Worm (Caenorhabditis elegans) whole organism, L2 larva: ENCODE measurements around the gene K08D12.8.

ENCODE experiments used
- lin-39 ChIP-seq: fragments of 150-350 bp; optimal IDR thresholded peaks from 2 replicates; lab custom pipeline; 2014; ENCODE audit warnings: missing biosample characterization, missing genetic modification reagents, missing genetic modification characterization
- nhr-11 ChIP-seq: fragments of 150-350 bp; optimal IDR thresholded peaks from 2 replicates; lab custom pipeline; 2014; ENCODE audit warnings: missing biosample characterization, missing genetic modification characterization

DNA sequence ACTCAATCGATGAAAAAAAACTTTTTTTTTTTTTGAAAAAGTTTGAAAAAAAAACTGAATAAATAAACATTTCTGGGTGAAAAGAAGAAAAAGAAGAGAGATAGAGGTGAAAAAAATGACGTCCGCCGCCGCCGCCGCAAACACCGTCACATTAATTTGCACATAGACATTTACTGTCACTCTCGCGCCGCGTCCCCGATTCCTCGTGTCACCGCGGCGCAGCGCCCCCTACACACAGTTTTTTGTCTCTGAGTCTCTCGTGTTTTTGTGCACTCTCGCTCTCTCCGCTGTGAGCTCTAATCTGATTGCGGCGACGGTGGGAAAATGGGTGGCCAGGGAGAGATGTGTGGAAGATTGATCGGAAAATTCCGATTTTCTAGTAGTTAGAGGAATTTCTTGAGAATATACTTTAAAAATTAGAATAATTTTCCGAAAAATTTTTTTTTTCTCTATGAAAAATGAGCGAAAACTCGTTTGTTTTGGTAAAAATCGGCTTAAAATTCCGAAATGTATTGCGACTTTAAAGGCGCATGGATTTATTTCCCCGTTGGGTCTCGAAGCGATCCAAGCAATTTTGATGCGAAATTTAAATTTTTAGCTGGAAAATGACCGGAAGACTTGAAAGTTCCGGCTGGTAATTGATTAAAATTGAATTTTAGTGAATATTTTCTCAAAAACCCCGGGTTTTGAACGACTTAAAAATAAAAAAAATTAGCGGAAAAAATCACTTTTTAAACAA, 13.5 kb downstream of the K08D12.8 start:
- TF ChIP-seq nhr-11 (tag; lab: Kevin White, UChicago) = no peak
- no peak for TF ChIP-seq lin-39
